Worm (Caenorhabditis elegans) whole organism, L2 larva: ENCODE data around the gene fib-1.

ENCODE experiments used
- C34F6.9 ChIP-seq: fragments of 150-350 bp; optimal IDR thresholded peaks from 2 replicates; lab custom pipeline; 2014; ENCODE audit warnings: missing biosample characterization, missing genetic modification characterization
- F13H6.1 ChIP-seq: sonication (generic microtip); optimal IDR thresholded peaks from 2 replicates; lab custom pipeline; 2016; ENCODE audit warnings: missing genetic modification characterization, missing compliant biosample characterization
- R02D3.7 ChIP-seq: fragments of 150-350 bp; optimal IDR thresholded peaks from 2 replicates; lab custom pipeline; 2014; ENCODE audit warnings: missing biosample characterization, missing genetic modification characterization
- Y55F3AM.14 ChIP-seq: fragments of 200-800 bp; sonication (Bioruptor generic); optimal IDR thresholded peaks from 2 replicates; lab custom pipeline; 2018; ENCODE audit warnings: mild to moderate bottlenecking, missing genetic modification characterization, missing compliant biosample characterization
- ZK546.5 ChIP-seq: sonication (generic microtip); optimal IDR thresholded peaks from 2 replicates; lab custom pipeline; 2017; ENCODE audit warnings: missing biosample characterization, missing genetic modification characterization
- alr-1 ChIP-seq: fragments of 150-350 bp; optimal IDR thresholded peaks from 2 replicates; lab custom pipeline; 2014; ENCODE audit warnings: missing biosample characterization, missing genetic modification characterization
- aly-2 ChIP-seq: fragments of 150-350 bp; optimal IDR thresholded peaks from 2 replicates; lab custom pipeline; 2014; ENCODE audit warnings: missing biosample characterization, missing genetic modification characterization
- ama-1 ChIP-seq: fragments of 150-350 bp; optimal IDR thresholded peaks from 2 replicates; lab custom pipeline; 2018; ENCODE audit warnings: inconsistent platforms
- blmp-1 ChIP-seq: sonication (generic microtip); optimal IDR thresholded peaks from 2 replicates; lab custom pipeline; 2017; ENCODE audit warnings: missing genetic modification characterization, mild to moderate bottlenecking, missing compliant biosample characterization, antibody characterized with exemption, moderate library complexity; ENCODE audit not compliant: insufficient read depth
- ceh-16 ChIP-seq: fragments of 150-350 bp; optimal IDR thresholded peaks from 2 replicates; lab custom pipeline; 2014; ENCODE audit warnings: missing biosample characterization, missing genetic modification characterization
- ceh-82 ChIP-seq: fragments of 150-350 bp; optimal IDR thresholded peaks from 2 replicates; lab custom pipeline; 2014; ENCODE audit warnings: missing biosample characterization, missing genetic modification characterization
- crh-2 ChIP-seq: sonication (generic microtip); optimal IDR thresholded peaks from 2 replicates; lab custom pipeline; 2017; ENCODE audit warnings: missing biosample characterization, missing genetic modification characterization
- dmd-4 ChIP-seq: sonication (generic microtip); optimal IDR thresholded peaks from 2 replicates; lab custom pipeline; 2017; ENCODE audit warnings: missing biosample characterization, missing genetic modification characterization
- egl-27 ChIP-seq: sonication (generic microtip); optimal IDR thresholded peaks from 3 replicates; lab custom pipeline; 2017; ENCODE audit warnings: missing biosample characterization, missing genetic modification reagents, missing genetic modification characterization
- elt-1 ChIP-seq: fragments of 150-350 bp; optimal IDR thresholded peaks from 2 replicates; lab custom pipeline; 2014; ENCODE audit warnings: missing biosample characterization, missing genetic modification characterization
- elt-3 ChIP-seq: sonication (generic microtip); optimal IDR thresholded peaks from 2 replicates; lab custom pipeline; 2017; ENCODE audit warnings: missing biosample characterization, missing genetic modification characterization
- fos-1 ChIP-seq: fragments of 150-350 bp; optimal IDR thresholded peaks from 2 replicates; lab custom pipeline; 2014; ENCODE audit warnings: missing biosample characterization, missing genetic modification characterization
- gmeb-1 ChIP-seq: fragments of 150-350 bp; optimal IDR thresholded peaks from 2 replicates; lab custom pipeline; 2014; ENCODE audit warnings: missing biosample characterization, missing genetic modification characterization
- lin-11 ChIP-seq: fragments of 150-350 bp; sonication (generic microtip); optimal IDR thresholded peaks from 2 replicates; lab custom pipeline; 2014; ENCODE audit warnings: missing biosample characterization, missing genetic modification characterization, inconsistent platforms, mixed read lengths
- lin-13 ChIP-seq: fragments of 150-350 bp; optimal IDR thresholded peaks from 2 replicates; lab custom pipeline; 2014; ENCODE audit warnings: missing biosample characterization, missing genetic modification reagents, missing genetic modification characterization
- lin-39 ChIP-seq: fragments of 150-350 bp; optimal IDR thresholded peaks from 2 replicates; lab custom pipeline; 2014; ENCODE audit warnings: missing biosample characterization, missing genetic modification reagents, missing genetic modification characterization
- lsy-2 ChIP-seq, 2 experiments: fragments of 150-350 bp in 1 of 2; sonication (generic microtip) in 1 of 2; optimal IDR thresholded peaks; 2 replicates each; lab custom pipeline; 2014 to 2017; ENCODE audit warnings: missing biosample characterization in 2 of 2, missing genetic modification characterization in 2 of 2
- mab-5 ChIP-seq: fragments of 150-350 bp; optimal IDR thresholded peaks from 2 replicates; lab custom pipeline; 2014; ENCODE audit warnings: missing biosample characterization, missing genetic modification characterization
- mbf-1 ChIP-seq: sonication (generic microtip); optimal IDR thresholded peaks from 2 replicates; lab custom pipeline; 2017; ENCODE audit warnings: missing biosample characterization, missing genetic modification characterization
- mdl-1 ChIP-seq, 2 experiments: fragments of 150-350 bp in 1 of 2; sonication (generic microtip) in 1 of 2; optimal IDR thresholded peaks; 2 replicates each; lab custom pipeline; 2017; ENCODE audit warnings: missing biosample characterization in 2 of 2, missing genetic modification characterization in 2 of 2
- nhr-10 ChIP-seq: sonication (generic microtip); optimal IDR thresholded peaks from 2 replicates; lab custom pipeline; 2017; ENCODE audit warnings: missing biosample characterization, missing genetic modification characterization
- nhr-11 ChIP-seq: fragments of 150-350 bp; optimal IDR thresholded peaks from 2 replicates; lab custom pipeline; 2014; ENCODE audit warnings: missing biosample characterization, missing genetic modification characterization
- nhr-12 ChIP-seq: fragments of 150-350 bp; optimal IDR thresholded peaks from 2 replicates; lab custom pipeline; 2014; ENCODE audit warnings: missing biosample characterization, missing genetic modification characterization
- nhr-129 ChIP-seq: fragments of 150-350 bp; optimal IDR thresholded peaks from 2 replicates; lab custom pipeline; 2014; ENCODE audit warnings: missing biosample characterization, missing genetic modification characterization
- nhr-21 ChIP-seq: fragments of 150-350 bp; optimal IDR thresholded peaks from 2 replicates; lab custom pipeline; 2014; ENCODE audit warnings: missing biosample characterization, missing genetic modification characterization
- nhr-23 ChIP-seq: fragments of 150-350 bp; optimal IDR thresholded peaks from 2 replicates; lab custom pipeline; 2014; ENCODE audit warnings: missing biosample characterization, missing genetic modification reagents, missing genetic modification characterization
- nhr-237 ChIP-seq: fragments of 150-350 bp; optimal IDR thresholded peaks from 2 replicates; lab custom pipeline; 2014; ENCODE audit warnings: missing biosample characterization, missing genetic modification characterization
- nhr-25 ChIP-seq: fragments of 150-350 bp; sonication (generic microtip); optimal IDR thresholded peaks from 3 replicates; lab custom pipeline; 2014; ENCODE audit warnings: missing biosample characterization, missing genetic modification characterization
- nhr-6 ChIP-seq: fragments of 150-350 bp; optimal IDR thresholded peaks from 2 replicates; lab custom pipeline; 2014; ENCODE audit warnings: missing biosample characterization, missing genetic modification characterization
- nhr-77 ChIP-seq: fragments of 150-350 bp; optimal IDR thresholded peaks from 2 replicates; lab custom pipeline; 2014; ENCODE audit warnings: missing biosample characterization, missing genetic modification characterization
- peb-1 ChIP-seq: fragments of 150-350 bp; optimal IDR thresholded peaks from 2 replicates; lab custom pipeline; 2014; ENCODE audit warnings: missing biosample characterization, missing genetic modification characterization
- sem-4 ChIP-seq: fragments of 150-350 bp; optimal IDR thresholded peaks from 2 replicates; lab custom pipeline; 2014; ENCODE audit warnings: missing biosample characterization, missing genetic modification reagents, missing genetic modification characterization
- skn-1 ChIP-seq: sonication (generic microtip); optimal IDR thresholded peaks from 2 replicates; lab custom pipeline; 2017; ENCODE audit warnings: missing biosample characterization, missing genetic modification characterization
- sma-3 ChIP-seq: sonication (generic microtip); optimal IDR thresholded peaks from 2 replicates; lab custom pipeline; 2016; ENCODE audit warnings: missing genetic modification reagents, missing genetic modification characterization, missing compliant biosample characterization
- sma-9 ChIP-seq, 2 experiments: fragments of 150-350 bp in 1 of 2; sonication (generic microtip) in 1 of 2; optimal IDR thresholded peaks; 2 replicates each; lab custom pipeline; 2014 to 2016; ENCODE audit warnings: missing genetic modification characterization in 2 of 2, mild to moderate bottlenecking in 1 of 2, missing biosample characterization in 1 of 2, missing compliant biosample characterization in 1 of 2, missing genetic modification reagents in 1 of 2, moderate library complexity in 1 of 2
- snpc-4 ChIP-seq: fragments of 150-350 bp; optimal IDR thresholded peaks from 2 replicates; lab custom pipeline; 2014; ENCODE audit warnings: missing biosample characterization, missing genetic modification characterization
- unc-39 ChIP-seq: fragments of 150-350 bp; optimal IDR thresholded peaks from 2 replicates; lab custom pipeline; 2014; ENCODE audit warnings: missing biosample characterization, missing genetic modification characterization
- unc-55 ChIP-seq: fragments of 150-350 bp; sonication (generic microtip); optimal IDR thresholded peaks from 3 replicates; lab custom pipeline; 2014; ENCODE audit warnings: missing biosample characterization, missing genetic modification reagents, missing genetic modification characterization
- unc-62 ChIP-seq: fragments of 150-350 bp; optimal IDR thresholded peaks from 2 replicates; lab custom pipeline; 2014; ENCODE audit warnings: missing biosample characterization, missing genetic modification reagents, missing genetic modification characterization
- zag-1 ChIP-seq: fragments of 150-350 bp; optimal IDR thresholded peaks from 2 replicates; lab custom pipeline; 2014; ENCODE audit warnings: missing biosample characterization, missing genetic modification characterization
- ztf-1 ChIP-seq: fragments of 200-800 bp; sonication (Bioruptor generic); conservative IDR thresholded peaks from 2 replicates; pipeline ENCODE4 v1.3.6; 2022; ENCODE audit warnings: missing genetic modification characterization, missing compliant biosample characterization
- ztf-11 ChIP-seq: sonication (generic microtip); optimal IDR thresholded peaks from 2 replicates; lab custom pipeline; 2017; ENCODE audit warnings: missing biosample characterization, missing genetic modification characterization
- ztf-4 ChIP-seq: fragments of 150-350 bp; optimal IDR thresholded peaks from 2 replicates; lab custom pipeline; 2014; ENCODE audit warnings: missing biosample characterization, missing genetic modification characterization

Gene fib-1

DNA sequence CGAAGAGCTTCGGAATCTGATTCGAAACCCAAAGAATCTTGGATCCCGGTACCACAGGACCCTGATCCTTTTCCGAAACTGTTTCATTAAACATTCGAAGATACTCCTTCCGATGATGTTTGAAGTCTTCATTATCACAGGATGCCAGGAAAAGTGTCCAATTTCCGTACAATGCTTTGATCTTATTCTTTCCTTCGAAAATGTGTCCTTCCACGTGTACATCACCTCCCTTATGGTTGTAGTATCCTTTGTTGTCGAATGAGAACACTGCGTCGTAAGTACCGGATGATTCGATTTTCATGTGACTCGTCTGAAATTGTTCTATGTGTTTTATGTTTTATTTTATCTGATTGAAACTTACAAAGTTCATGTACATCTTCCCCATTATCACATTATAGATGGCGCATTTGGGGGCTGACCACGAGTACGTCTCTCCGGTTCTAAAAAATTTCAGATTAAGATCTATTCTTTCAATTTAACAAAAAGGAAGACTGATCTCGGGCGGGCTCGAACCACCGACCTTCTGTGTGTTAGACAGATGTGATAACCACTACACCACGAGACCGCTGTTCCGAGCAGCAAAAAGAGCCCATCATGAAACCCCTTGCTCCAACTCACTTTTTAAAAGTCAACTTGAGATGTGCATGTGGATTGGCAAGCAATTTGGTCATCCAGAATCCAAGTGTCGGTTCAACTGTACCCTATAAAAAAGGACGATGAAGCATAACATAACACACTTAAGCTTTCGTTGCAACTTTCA is 10.7 kb upstream of the fib-1 start:
- TF ChIP-seq snpc-4 (no peak), ZK546.5 (tag; lab: Kevin White, UChicago) (no peak), sma-3 (GFP tag; lab: Kevin White, UChicago) (no peak), sma-9 (GFP tag; optimal IDR thresholded peaks at IDR 0.05; lab: Kevin White, UChicago) (peak; percentile 27), sma-9 (tag; optimal IDR thresholded peaks at IDR 0.05; lab: Kevin White, UChicago) (no peak), elt-3 (tag; lab: Kevin White, UChicago) (no peak), unc-62 (GFP tag; lab: Kevin White, UChicago) (no peak), ztf-1 (GFP tag; lab: Robert Waterston, UW) (no peak), nhr-129 (tag; lab: Kevin White, UChicago) (peak; percentile 50), nhr-6 (tag; lab: Kevin White, UChicago) (no peak), zag-1 (tag; lab: Kevin White, UChicago) (no peak), unc-39 (tag; lab: Kevin White, UChicago) (no peak), lsy-2 (tag; optimal IDR thresholded peaks at IDR 0.05; lab: Kevin White, UChicago) (no peak), lin-11 (peak; percentile 7), blmp-1 (tag; lab: Kevin White, UChicago) (peak; percentile 6), nhr-11 (tag; lab: Kevin White, UChicago) (no peak), nhr-12 (tag; lab: Kevin White, UChicago) (no peak), nhr-21 (tag; lab: Kevin White, UChicago) (no peak), gmeb-1 (tag; lab: Kevin White, UChicago) (no peak), R02D3.7 (no peak), crh-2 (tag; lab: Kevin White, UChicago) (no peak), nhr-237 (no peak), ama-1 (lab: Kevin White, UChicago) (peak; percentile 8), nhr-77 (tag; lab: Kevin White, UChicago) (no peak), elt-1 (tag; lab: Kevin White, UChicago) (no peak), sem-4 (tag; lab: Kevin White, UChicago) (no peak), skn-1 (tag; lab: Kevin White, UChicago) (no peak), fos-1 (no peak), mbf-1 (no peak), mab-5 (tag; lab: Kevin White, UChicago) (no peak), nhr-10 (tag; lab: Kevin White, UChicago) (no peak), Y55F3AM.14 (no peak), nhr-23 (tag; lab: Kevin White, UChicago) (no peak), ztf-11 (tag; lab: Kevin White, UChicago) (no peak), egl-27 (tag; lab: Kevin White, UChicago) (no peak), nhr-25 (tag; lab: Kevin White, UChicago) (peak; percentile 18), aly-2 (tag; lab: Kevin White, UChicago) (no peak), F13H6.1 (tag; lab: Kevin White, UChicago) (peak; percentile 24), peb-1 (tag; lab: Kevin White, UChicago) (no peak), ztf-4 (tag; lab: Kevin White, UChicago) (no peak), alr-1 (tag; lab: Kevin White, UChicago) (no peak), lin-13 (GFP tag; lab: Kevin White, UChicago) (no peak), dmd-4 (no peak), lin-39 (tag; lab: Kevin White, UChicago) (no peak), ceh-82 (no peak), unc-55 (GFP tag; lab: Kevin White, UChicago) (peak; percentile 8), C34F6.9 (tag; lab: Kevin White, UChicago) (no peak), ceh-16 (tag; lab: Kevin White, UChicago) (no peak), mdl-1 (tag; optimal IDR thresholded peaks at IDR 0.05; lab: Kevin White, UChicago) (no peak)
